Worm (Caenorhabditis elegans) whole organism, L1 larva: Measurements from ENCODE around the gene delm-1.

ENCODE experiments used
- elt-3 ChIP-seq, 6 experiments: fragments of 150-350 bp in 1 of 6; sonication (generic microtip); optimal IDR thresholded peaks; 2 replicates each; lab custom pipeline; 2017 to 2018; ENCODE audit warnings: missing biosample characterization in 6 of 6, missing genetic modification characterization in 6 of 6, inconsistent platforms in 1 of 6
- mep-1 ChIP-seq: fragments of 150-350 bp; optimal IDR thresholded peaks from 2 replicates; lab custom pipeline; 2014; ENCODE audit warnings: missing biosample characterization, missing genetic modification characterization

DNA sequence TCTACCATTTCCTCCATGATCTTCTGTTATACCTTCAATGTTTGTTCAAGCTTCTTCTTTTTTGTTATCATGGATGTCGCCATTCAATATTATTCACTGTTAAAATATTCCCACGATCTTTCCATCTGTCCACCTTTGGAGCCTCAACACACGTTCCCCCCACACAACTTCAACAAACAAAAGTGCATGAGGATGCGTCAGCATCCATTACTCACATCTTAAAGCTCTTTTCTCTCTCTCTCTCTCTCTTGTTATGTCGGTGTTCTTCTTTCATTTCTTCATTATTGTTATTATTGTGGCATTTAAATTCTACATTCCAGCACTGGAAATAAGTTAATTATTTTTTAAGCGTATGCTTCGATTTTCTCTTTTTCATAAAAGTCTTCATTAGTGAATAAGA lies 21.2 kb downstream of the delm-1 start:
- TF ChIP-seq mep-1 (tag; lab: Kevin White, UChicago) (no peak), elt-3 (tag; optimal IDR thresholded peaks at IDR 0.05; lab: Kevin White, UChicago) (no peak)
